Worm (Caenorhabditis elegans) whole organism, L4 larva: ENCODE measurements around the gene srt-41.

Experiments used
- F10B5.3 ChIP-seq: sonication (generic microtip); optimal IDR thresholded peaks from 2 replicates; lab custom pipeline; 2016; ENCODE audit warnings: mild to moderate bottlenecking, missing genetic modification characterization, missing compliant biosample characterization
- F26F4.8 ChIP-seq: fragments of 200-800 bp; sonication (Bioruptor generic); conservative IDR thresholded peaks from 2 replicates; pipeline ENCODE4 v1.3.6; 2022; ENCODE audit warnings: missing genetic modification characterization, missing compliant biosample characterization
- Y5F2A.4 ChIP-seq: fragments of 200-800 bp; sonication (Bioruptor generic); optimal IDR thresholded peaks from 2 replicates; lab custom pipeline; 2018; ENCODE audit warnings: mild to moderate bottlenecking, missing genetic modification characterization, missing compliant biosample characterization
- ZK337.2 ChIP-seq: fragments of 200-800 bp; sonication (Bioruptor generic); IDR thresholded peaks from 2 replicates; pipeline ENCODE4 v1.3.6; 2022; ENCODE audit warnings: missing genetic modification reagents, missing genetic modification characterization, missing compliant biosample characterization
- aha-1 ChIP-seq: fragments of 150-350 bp; peaks from one replicate; lab custom pipeline; 2014; ENCODE audit warnings: missing biosample characterization, missing genetic modification characterization
- aly-2 ChIP-seq: sonication (generic microtip); optimal IDR thresholded peaks from 2 replicates; lab custom pipeline; 2018; ENCODE audit warnings: missing biosample characterization, missing genetic modification characterization
- ama-1 ChIP-seq: fragments of 150-350 bp; optimal IDR thresholded peaks from 2 replicates; lab custom pipeline; 2014; ENCODE audit warnings: inconsistent platforms, mixed read lengths
- ceh-44 ChIP-seq: fragments of 200-800 bp; sonication (Bioruptor generic); IDR thresholded peaks from 2 replicates; pipeline ENCODE4 v1.3.6; 2022; ENCODE audit warnings: missing genetic modification reagents, missing genetic modification characterization, missing compliant biosample characterization
- ceh-62 ChIP-seq: sonication (generic microtip); optimal IDR thresholded peaks from 2 replicates; lab custom pipeline; 2017; ENCODE audit warnings: missing biosample characterization, missing genetic modification characterization
- cey-2 ChIP-seq: sonication (generic microtip); optimal IDR thresholded peaks from 3 replicates; lab custom pipeline; 2017; ENCODE audit warnings: missing genetic modification characterization, mild to moderate bottlenecking, missing compliant biosample characterization, antibody characterized with exemption, borderline replicate concordance; ENCODE audit not compliant: insufficient read depth
- daf-16 ChIP-seq, 3 experiments: sonication (generic microtip); optimal IDR thresholded peaks; 2 replicates each; lab custom pipeline; 2016 to 2017; ENCODE audit warnings: missing genetic modification characterization in 3 of 3, missing genetic modification reagents in 3 of 3, mild to moderate bottlenecking in 2 of 3, missing compliant biosample characterization in 2 of 3, missing biosample characterization in 1 of 3, moderate library complexity in 1 of 3
- daf-8 ChIP-seq: fragments of 200-800 bp; sonication (Bioruptor generic); IDR thresholded peaks from 2 replicates; pipeline ENCODE4 v1.3.6; 2022; ENCODE audit warnings: missing genetic modification characterization, missing compliant biosample characterization
- dmd-6 ChIP-seq: fragments of 200-800 bp; sonication (Bioruptor generic); IDR thresholded peaks from 2 replicates; pipeline ENCODE4 v1.3.6; 2022; ENCODE audit warnings: missing genetic modification reagents, missing genetic modification characterization, missing compliant biosample characterization
- dve-1 ChIP-seq: sonication (generic microtip); optimal IDR thresholded peaks from 2 replicates; lab custom pipeline; 2017; ENCODE audit warnings: antibody characterized with exemption, mild to moderate bottlenecking, missing genetic modification characterization, missing compliant biosample characterization; ENCODE audit not compliant: insufficient read depth
- hif-1 ChIP-seq, 2 experiments: sonication (generic microtip); optimal IDR thresholded peaks; 2 replicates each; lab custom pipeline; 2016 to 2017; ENCODE audit warnings: missing compliant biosample characterization in 2 of 2, missing genetic modification characterization in 2 of 2, missing genetic modification reagents in 2 of 2, missing genotype in 2 of 2, mild to moderate bottlenecking in 1 of 2
- hlh-11 ChIP-seq: fragments of 200-800 bp; sonication (Bioruptor generic); optimal IDR thresholded peaks from 2 replicates; lab custom pipeline; 2018; ENCODE audit warnings: mild to moderate bottlenecking, missing genetic modification characterization, missing compliant biosample characterization
- hlh-30 ChIP-seq: sonication (generic microtip); optimal IDR thresholded peaks from 2 replicates; lab custom pipeline; 2017; ENCODE audit warnings: antibody characterized with exemption, mild to moderate bottlenecking, missing genetic modification characterization, missing compliant biosample characterization; ENCODE audit not compliant: insufficient read depth
- lin-15B ChIP-seq: fragments of 150-350 bp; sonication (generic microtip); optimal IDR thresholded peaks from 3 replicates; lab custom pipeline; 2014; ENCODE audit warnings: missing biosample characterization, missing genetic modification characterization
- lin-39 ChIP-seq: fragments of 150-350 bp; optimal IDR thresholded peaks from 2 replicates; lab custom pipeline; 2014; ENCODE audit warnings: missing biosample characterization, missing genetic modification reagents, missing genetic modification characterization
- lsy-2 ChIP-seq, 2 experiments: fragments of 150-350 bp in 1 of 2; sonication (generic microtip) in 1 of 2; optimal IDR thresholded peaks; 2 replicates each; lab custom pipeline; 2014 to 2017; ENCODE audit warnings: missing biosample characterization in 2 of 2, missing genetic modification characterization in 2 of 2
- mdl-1 ChIP-seq, 2 experiments: fragments of 150-350 bp in 1 of 2; sonication (generic microtip) in 1 of 2; optimal IDR thresholded peaks; 2 replicates each; lab custom pipeline; 2014 to 2017; ENCODE audit warnings: missing biosample characterization in 2 of 2, missing genetic modification characterization in 2 of 2
- mep-1 ChIP-seq: fragments of 150-350 bp; sonication (generic microtip); optimal IDR thresholded peaks from 3 replicates; lab custom pipeline; 2014; ENCODE audit warnings: missing biosample characterization, missing genetic modification characterization
- mes-2 ChIP-seq: sonication (generic microtip); optimal IDR thresholded peaks from 2 replicates; lab custom pipeline; 2016; ENCODE audit warnings: missing genotype, mild to moderate bottlenecking, missing genetic modification characterization, missing compliant biosample characterization; ENCODE audit not compliant: poor library complexity, severe bottlenecking
- mxl-3 ChIP-seq: fragments of 200-800 bp; sonication (Bioruptor generic); optimal IDR thresholded peaks from 2 replicates; lab custom pipeline; 2018; ENCODE audit warnings: mild to moderate bottlenecking, missing genetic modification characterization, missing compliant biosample characterization
- nhr-111 ChIP-seq: fragments of 200-800 bp; sonication (Bioruptor generic); optimal IDR thresholded peaks from 2 replicates; lab custom pipeline; 2018; ENCODE audit warnings: mild to moderate bottlenecking, missing genetic modification characterization, missing compliant biosample characterization
- nhr-28 ChIP-seq: fragments of 150-350 bp; optimal IDR thresholded peaks from 2 replicates; lab custom pipeline; 2014; ENCODE audit warnings: missing biosample characterization, missing genetic modification characterization
- nhr-42 ChIP-seq: fragments of 200-800 bp; sonication (Bioruptor generic); IDR thresholded peaks from 2 replicates; pipeline ENCODE4 v1.3.6; 2022; ENCODE audit warnings: missing genetic modification characterization, missing compliant biosample characterization
- nhr-48 ChIP-seq: sonication (generic microtip); optimal IDR thresholded peaks from 2 replicates; lab custom pipeline; 2016; ENCODE audit warnings: mild to moderate bottlenecking, missing genetic modification characterization, missing compliant biosample characterization
- nhr-76 ChIP-seq: fragments of 150-350 bp; optimal IDR thresholded peaks from 2 replicates; lab custom pipeline; 2014; ENCODE audit warnings: missing biosample characterization, missing genetic modification characterization
- nhr-77 ChIP-seq: fragments of 150-350 bp; optimal IDR thresholded peaks from 2 replicates; lab custom pipeline; 2014; ENCODE audit warnings: missing biosample characterization, missing genetic modification characterization
- pqm-1 ChIP-seq: sonication (generic microtip); optimal IDR thresholded peaks from 2 replicates; lab custom pipeline; 2017; ENCODE audit warnings: missing biosample characterization, missing genetic modification characterization
- rbr-2 ChIP-seq: sonication (generic microtip); optimal IDR thresholded peaks from 2 replicates; lab custom pipeline; 2016; ENCODE audit warnings: missing genotype, missing genetic modification characterization, missing compliant biosample characterization
- zip-11 ChIP-seq: fragments of 200-800 bp; sonication (Bioruptor generic); IDR thresholded peaks from 2 replicates; pipeline ENCODE4 v1.3.6; 2022; ENCODE audit warnings: missing genetic modification characterization, missing compliant biosample characterization

srt-41 gene

ce11 chrV:1774874-1775589 lies 27.9 kb downstream of the srt-41 start, which contains the start of gene F36H9.7:
F36H9.7 (minus strand) TSS chrV:1774924.
- TF ChIP-seq aly-2 (tag; lab: Kevin White, UChicago) (no peak), lin-39 (tag; lab: Kevin White, UChicago) (no peak), nhr-111 (GFP tag; lab: Kevin White, UChicago) (no peak), pqm-1 (tag; lab: Kevin White, UChicago) (no peak), hif-1 (tag; optimal IDR thresholded peaks at IDR 0.05; lab: Kevin White, UChicago) (no peak), ama-1 (no peak), lsy-2 (tag; optimal IDR thresholded peaks at IDR 0.05; lab: Kevin White, UChicago) (no peak), ceh-62 (tag; lab: Kevin White, UChicago) (no peak), ZK337.2 (GFP tag; lab: Robert Waterston, UW) (no peak), nhr-48 (tag; lab: Kevin White, UChicago) (no peak), daf-16 (GFP tag; optimal IDR thresholded peaks at IDR 0.05; lab: Kevin White, UChicago) (no peak), daf-16 (tag; optimal IDR thresholded peaks at IDR 0.05; lab: Kevin White, UChicago) (no peak), rbr-2 (tag; lab: Kevin White, UChicago) (no peak), F26F4.8 (GFP tag; lab: Robert Waterston, UW) (no peak), nhr-77 (tag; lab: Kevin White, UChicago) (no peak)
- TF ChIP-seq, all 104 proteins: peak for 0

ce11 chrV:1773120-1773519 lies 29.8 kb downstream of the srt-41 start:
- TF ChIP-seq lsy-2 (tag; optimal IDR thresholded peaks at IDR 0.05; lab: Kevin White, UChicago) (peak in 1 of 2 experiments; percentile 14), nhr-76 (tag; lab: Kevin White, UChicago) (no peak), lin-15B (tag; lab: Kevin White, UChicago) (no peak), aha-1 (tag; lab: Kevin White, UChicago) (peak; percentile 39), daf-8 (GFP tag; lab: Robert Waterston, UW) (no peak), F10B5.3 (tag; lab: Kevin White, UChicago) (no peak), nhr-42 (GFP tag; lab: Robert Waterston, UW) (no peak), cey-2 (no peak), dve-1 (tag; lab: Kevin White, UChicago) (peak; percentile 3), hlh-30 (tag; lab: Kevin White, UChicago) (peak; percentile 18), mes-2 (tag; lab: Kevin White, UChicago) (peak; percentile 18)

- no peak for TF ChIP-seq ceh-44 (GFP tag; lab: Robert Waterston, UW)
- peak; percentile 83 for TF ChIP-seq hlh-11
- TF ChIP-seq mdl-1 (tag; optimal IDR thresholded peaks at IDR 0.05; lab: Kevin White, UChicago): peak in 1 of 2 experiments; percentile 14
- peak; percentile 93 for TF ChIP-seq hlh-30 (tag; lab: Kevin White, UChicago)
- peak in 1 of 2 experiments; percentile 28 for TF ChIP-seq daf-16 (GFP tag; optimal IDR thresholded peaks at IDR 0.05; lab: Kevin White, UChicago)
- peak; percentile 4 for TF ChIP-seq daf-16 (tag; optimal IDR thresholded peaks at IDR 0.05; lab: Kevin White, UChicago)
- TF ChIP-seq mep-1 (tag; lab: Kevin White, UChicago): peak; percentile 28
- peak; percentile 67 for TF ChIP-seq dmd-6
- no peak for TF ChIP-seq aly-2 (tag; lab: Kevin White, UChicago)
- TF ChIP-seq mxl-3 (GFP tag; lab: Kevin White, UChicago): peak; percentile 66
- peak; percentile 9 for TF ChIP-seq mes-2 (tag; lab: Kevin White, UChicago)
- TF ChIP-seq zip-11 (GFP tag; lab: Robert Waterston, UW): no peak
- TF ChIP-seq Y5F2A.4 (GFP tag; lab: Kevin White, UChicago): no peak
- peak; percentile 76 for TF ChIP-seq nhr-28
- TF ChIP-seq dve-1 (tag; lab: Kevin White, UChicago): peak; percentile 46
- TF ChIP-seq pqm-1 (tag; lab: Kevin White, UChicago): peak; percentile 27
Measured at ce11 chrV:1771727-1772126, 31.2 kb downstream of the srt-41 start, which contains the start of gene dhs-13. dhs-13 (minus strand) TSS chrV:1771734.
